Worm (Caenorhabditis elegans) whole organism, L3 larva: Measurements from ENCODE around the gene F19G12.9.

Experiments used
- R02D3.7 ChIP-seq: fragments of 150-350 bp; optimal IDR thresholded peaks from 2 replicates; lab custom pipeline; 2014; ENCODE audit warnings: missing biosample characterization, missing genetic modification characterization
- ZK546.5 ChIP-seq: sonication (generic microtip); optimal IDR thresholded peaks from 2 replicates; lab custom pipeline; 2017; ENCODE audit warnings: missing biosample characterization, missing genetic modification characterization
- aly-2 ChIP-seq: fragments of 150-350 bp; optimal IDR thresholded peaks from 2 replicates; lab custom pipeline; 2014; ENCODE audit warnings: missing biosample characterization, missing genetic modification characterization
- ama-1 ChIP-seq: fragments of 150-350 bp; optimal IDR thresholded peaks from 2 replicates; lab custom pipeline; 2018
- ceh-16 ChIP-seq: sonication (generic microtip); optimal IDR thresholded peaks from 2 replicates; lab custom pipeline; 2017; ENCODE audit warnings: missing biosample characterization, missing genetic modification characterization
- ceh-28 ChIP-seq: fragments of 150-350 bp; optimal IDR thresholded peaks from 2 replicates; lab custom pipeline; 2014; ENCODE audit warnings: missing biosample characterization, missing genetic modification reagents, missing genetic modification characterization
- ceh-82 ChIP-seq: fragments of 150-350 bp; optimal IDR thresholded peaks from 2 replicates; lab custom pipeline; 2014; ENCODE audit warnings: missing biosample characterization, missing genetic modification characterization
- ceh-9 ChIP-seq: sonication (generic microtip); optimal IDR thresholded peaks from 2 replicates; lab custom pipeline; 2018; ENCODE audit warnings: missing biosample characterization, missing genetic modification characterization
- daf-12 ChIP-seq: fragments of 150-350 bp; optimal IDR thresholded peaks from 2 replicates; lab custom pipeline; 2014; ENCODE audit warnings: missing biosample characterization, missing genetic modification reagents, missing genetic modification characterization
- egl-27 ChIP-seq: sonication (generic microtip); optimal IDR thresholded peaks from 4 replicates; lab custom pipeline; 2017; ENCODE audit warnings: missing biosample characterization, missing genetic modification reagents, missing genetic modification characterization
- egl-5 ChIP-seq: fragments of 150-350 bp; optimal IDR thresholded peaks from 2 replicates; lab custom pipeline; 2017; ENCODE audit warnings: missing biosample characterization, missing genetic modification reagents, missing genetic modification characterization, inconsistent platforms
- elt-1 ChIP-seq: fragments of 150-350 bp; optimal IDR thresholded peaks from 2 replicates; lab custom pipeline; 2014; ENCODE audit warnings: missing biosample characterization, missing genetic modification characterization
- elt-2 ChIP-seq: sonication (generic microtip); optimal IDR thresholded peaks from 2 replicates; lab custom pipeline; 2016; ENCODE audit warnings: missing genetic modification reagents, mild to moderate bottlenecking, missing genetic modification characterization, missing compliant biosample characterization
- elt-3 ChIP-seq, 3 experiments: fragments of 150-350 bp in 1 of 3; sonication (generic microtip) in 2 of 3; optimal IDR thresholded peaks; 2 replicates in 2 of 3; 4 replicates in 1 of 3; lab custom pipeline; 2014 to 2017; ENCODE audit warnings: missing biosample characterization in 3 of 3, missing genetic modification characterization in 3 of 3
- eor-1 ChIP-seq, 2 experiments: fragments of 150-350 bp; optimal IDR thresholded peaks; 2 replicates each; lab custom pipeline; 2014 to 2018; ENCODE audit warnings: missing biosample characterization in 2 of 2, missing genetic modification characterization in 2 of 2
- fkh-10 ChIP-seq: sonication (generic microtip); optimal IDR thresholded peaks from 2 replicates; lab custom pipeline; 2017; ENCODE audit warnings: missing biosample characterization, missing genetic modification reagents, missing genetic modification characterization
- fkh-2 ChIP-seq: fragments of 150-350 bp; optimal IDR thresholded peaks from 2 replicates; lab custom pipeline; 2014; ENCODE audit warnings: missing biosample characterization, missing genetic modification reagents, missing genetic modification characterization
- fos-1 ChIP-seq: fragments of 150-350 bp; optimal IDR thresholded peaks from 2 replicates; lab custom pipeline; 2014; ENCODE audit warnings: missing biosample characterization, missing genetic modification characterization
- hmg-11 ChIP-seq: sonication (generic microtip); optimal IDR thresholded peaks from 2 replicates; lab custom pipeline; 2016; ENCODE audit warnings: missing genetic modification characterization, missing compliant biosample characterization
- jun-1 ChIP-seq: fragments of 150-350 bp; optimal IDR thresholded peaks from 2 replicates; lab custom pipeline; 2014; ENCODE audit warnings: missing biosample characterization, missing genetic modification reagents, missing genetic modification characterization
- lin-15B ChIP-seq: fragments of 150-350 bp; optimal IDR thresholded peaks from 2 replicates; lab custom pipeline; 2014; ENCODE audit warnings: missing biosample characterization, missing genetic modification characterization
- lin-39 ChIP-seq: fragments of 150-350 bp; optimal IDR thresholded peaks from 2 replicates; lab custom pipeline; 2018; ENCODE audit warnings: missing biosample characterization, missing genetic modification reagents, missing genetic modification characterization
- lsy-12 ChIP-seq: sonication (generic microtip); optimal IDR thresholded peaks from 2 replicates; lab custom pipeline; 2016; ENCODE audit warnings: mild to moderate bottlenecking, missing genetic modification characterization, missing compliant biosample characterization
- mdl-1 ChIP-seq: fragments of 150-350 bp; optimal IDR thresholded peaks from 2 replicates; lab custom pipeline; 2014; ENCODE audit warnings: missing biosample characterization, missing genetic modification characterization
- mml-1 ChIP-seq: fragments of 150-350 bp; sonication (generic microtip); optimal IDR thresholded peaks from 3 replicates; lab custom pipeline; 2014; ENCODE audit warnings: missing biosample characterization, missing genetic modification characterization
- nfya-1 ChIP-seq: sonication (generic microtip); optimal IDR thresholded peaks from 2 replicates; lab custom pipeline; 2017; ENCODE audit warnings: missing genetic modification characterization, mild to moderate bottlenecking, missing compliant biosample characterization, antibody characterized with exemption, moderate library complexity; ENCODE audit not compliant: insufficient read depth
- nhr-11 ChIP-seq: fragments of 150-350 bp; optimal IDR thresholded peaks from 2 replicates; lab custom pipeline; 2014; ENCODE audit warnings: missing biosample characterization, missing genetic modification characterization
- nhr-23 ChIP-seq: fragments of 150-350 bp; optimal IDR thresholded peaks from 2 replicates; lab custom pipeline; 2014; ENCODE audit warnings: missing biosample characterization, missing genetic modification reagents, missing genetic modification characterization
- nhr-237 ChIP-seq: fragments of 150-350 bp; optimal IDR thresholded peaks from 2 replicates; lab custom pipeline; 2014; ENCODE audit warnings: missing biosample characterization, missing genetic modification characterization
- nhr-25 ChIP-seq: sonication (generic microtip); optimal IDR thresholded peaks from 2 replicates; lab custom pipeline; 2017; ENCODE audit warnings: missing biosample characterization, missing genetic modification characterization
- nhr-43 ChIP-seq: sonication (generic microtip); optimal IDR thresholded peaks from 2 replicates; lab custom pipeline; 2016; ENCODE audit warnings: mild to moderate bottlenecking, missing genetic modification characterization, missing compliant biosample characterization; ENCODE audit not compliant: poor library complexity, severe bottlenecking
- nhr-67 ChIP-seq: fragments of 150-350 bp; optimal IDR thresholded peaks from 2 replicates; lab custom pipeline; 2014; ENCODE audit warnings: missing biosample characterization, missing genetic modification characterization
- nhr-76 ChIP-seq: fragments of 150-350 bp; sonication (generic microtip); optimal IDR thresholded peaks from 5 replicates; lab custom pipeline; 2014; ENCODE audit warnings: missing biosample characterization, missing genetic modification characterization
- pha-4 ChIP-seq: fragments of 150-350 bp; optimal IDR thresholded peaks from 2 replicates; lab custom pipeline; 2014; ENCODE audit warnings: missing biosample characterization, missing genetic modification reagents, missing genetic modification characterization
- pqm-1 ChIP-seq: fragments of 150-350 bp; optimal IDR thresholded peaks from 2 replicates; lab custom pipeline; 2017; ENCODE audit warnings: missing biosample characterization, missing genetic modification characterization, inconsistent platforms
- sea-2 ChIP-seq: fragments of 150-350 bp; sonication (generic microtip); optimal IDR thresholded peaks from 4 replicates; lab custom pipeline; 2014; ENCODE audit warnings: missing biosample characterization, missing genetic modification reagents, missing genetic modification characterization
- skn-1 ChIP-seq: fragments of 150-350 bp; optimal IDR thresholded peaks from 2 replicates; lab custom pipeline; 2014; ENCODE audit warnings: missing biosample characterization, missing genetic modification characterization
- snpc-4 ChIP-seq: fragments of 150-350 bp; optimal IDR thresholded peaks from 2 replicates; lab custom pipeline; 2014; ENCODE audit warnings: missing biosample characterization, missing genetic modification characterization
- tbx-2 ChIP-seq: sonication (generic microtip); optimal IDR thresholded peaks from 2 replicates; lab custom pipeline; 2016; ENCODE audit warnings: mild to moderate bottlenecking, missing genetic modification characterization, missing compliant biosample characterization
- unc-39 ChIP-seq: sonication (generic microtip); optimal IDR thresholded peaks from 4 replicates; lab custom pipeline; 2017; ENCODE audit warnings: missing biosample characterization, missing genetic modification characterization
- unc-62 ChIP-seq: fragments of 150-350 bp; sonication (generic microtip); optimal IDR thresholded peaks from 4 replicates; lab custom pipeline; 2014; ENCODE audit warnings: missing biosample characterization, missing genetic modification reagents, missing genetic modification characterization
- zag-1 ChIP-seq: fragments of 150-350 bp; optimal IDR thresholded peaks from 2 replicates; lab custom pipeline; 2014; ENCODE audit warnings: missing biosample characterization, missing genetic modification characterization
- ztf-11 ChIP-seq: fragments of 150-350 bp; optimal IDR thresholded peaks from 2 replicates; lab custom pipeline; 2014; ENCODE audit warnings: missing biosample characterization, missing genetic modification characterization
- ztf-4 ChIP-seq: fragments of 150-350 bp; optimal IDR thresholded peaks from 2 replicates; lab custom pipeline; 2014; ENCODE audit warnings: missing biosample characterization, missing genetic modification characterization

The F19G12.9 gene

ce11 chrX:1383546-1383945 is 35.5 kb upstream of the F19G12.9 start:
- TF ChIP-seq pqm-1 (tag; lab: Kevin White, UChicago) (no peak), unc-62 (GFP tag; lab: Kevin White, UChicago) (no peak), nhr-237 (tag; lab: Kevin White, UChicago) (no peak), nhr-25 (no peak), nhr-67 (tag; lab: Kevin White, UChicago) (no peak), lin-15B (tag; lab: Kevin White, UChicago) (no peak), mdl-1 (tag; lab: Kevin White, UChicago) (no peak), elt-3 (tag; optimal IDR thresholded peaks at IDR 0.05; lab: Kevin White, UChicago) (no peak), nhr-43 (tag; lab: Kevin White, UChicago) (no peak), unc-39 (no peak), zag-1 (tag; lab: Kevin White, UChicago) (no peak), snpc-4 (tag; lab: Kevin White, UChicago) (no peak)

ce11 chrX:1384538-1384937 is 34.5 kb upstream of the F19G12.9 start, which contains the start of gene F56C3.8:
TSS of gene F56C3.8 (minus strand) at chrX:1384638.
- no peak for TF ChIP-seq ceh-82 (tag; lab: Kevin White, UChicago)
- TF ChIP-seq ceh-16 (tag; lab: Kevin White, UChicago): no peak
- no peak for TF ChIP-seq fkh-10 (GFP tag; lab: Kevin White, UChicago)
- no peak for TF ChIP-seq nhr-76
- no peak for TF ChIP-seq ama-1 (lab: Kevin White, UChicago)
- no peak for TF ChIP-seq nhr-43 (tag; lab: Kevin White, UChicago)
- no peak for TF ChIP-seq hmg-11
- no peak for TF ChIP-seq elt-3 (tag; optimal IDR thresholded peaks at IDR 0.05; lab: Kevin White, UChicago)
- TF ChIP-seq, all 47 proteins: peak for 0

- TF ChIP-seq elt-2 (peak; percentile 6), pha-4 (tag; lab: Kevin White, UChicago) (no peak)
These were observed 32.1 kb upstream of the F19G12.9 start, which contains the start of gene F56C3.1 for ce11 chrX:1386893-1387367. TSS of gene F56C3.1 (plus strand) at chrX:1387317.

- TF ChIP-seq pha-4 (tag; lab: Kevin White, UChicago) (peak; percentile 66), ceh-28 (tag; lab: Kevin White, UChicago) (peak; percentile 96), zag-1 (tag; lab: Kevin White, UChicago) (no peak), ztf-4 (tag; lab: Kevin White, UChicago) (no peak), eor-1 (tag; optimal IDR thresholded peaks at IDR 0.05; lab: Kevin White, UChicago) (no peak), ZK546.5 (tag; lab: Kevin White, UChicago) (no peak), mml-1 (tag; lab: Kevin White, UChicago) (no peak), nhr-237 (tag; lab: Kevin White, UChicago) (peak; percentile 52), fkh-10 (GFP tag; lab: Kevin White, UChicago) (peak; percentile 81), sea-2 (GFP tag; lab: Kevin White, UChicago) (no peak), egl-5 (tag; lab: Kevin White, UChicago) (peak; percentile 46), jun-1 (tag; lab: Kevin White, UChicago) (peak; percentile 98), nhr-43 (tag; lab: Kevin White, UChicago) (peak; percentile 98), nhr-25 (peak; percentile 79), fos-1 (tag; lab: Kevin White, UChicago) (peak; percentile 74), R02D3.7 (peak; percentile 83), skn-1 (tag; lab: Kevin White, UChicago) (peak; percentile 92), pqm-1 (tag; lab: Kevin White, UChicago) (peak; percentile 39), lsy-12 (peak; percentile 81), elt-1 (tag; lab: Kevin White, UChicago) (no peak), daf-12 (tag; lab: Kevin White, UChicago) (peak; percentile 1), lin-39 (tag; lab: Kevin White, UChicago) (peak; percentile 12), nhr-23 (tag; lab: Kevin White, UChicago) (peak; percentile 94), fkh-2 (tag; lab: Kevin White, UChicago) (peak; percentile 31), tbx-2 (tag; lab: Kevin White, UChicago) (peak; percentile 97), elt-3 (tag; optimal IDR thresholded peaks at IDR 0.05; lab: Kevin White, UChicago) (peak in 1 of 3 experiments; percentile 94), ztf-11 (tag; lab: Kevin White, UChicago) (peak; percentile 30), egl-27 (tag; lab: Kevin White, UChicago) (peak; percentile 71), lin-15B (tag; lab: Kevin White, UChicago) (peak; percentile 33), ama-1 (lab: Kevin White, UChicago) (no peak), ceh-16 (tag; lab: Kevin White, UChicago) (no peak), ceh-9 (tag; lab: Kevin White, UChicago) (no peak), hmg-11 (peak; percentile 83), mdl-1 (tag; lab: Kevin White, UChicago) (peak; percentile 34), nfya-1 (tag; lab: Kevin White, UChicago) (peak; percentile 70), nhr-11 (tag; lab: Kevin White, UChicago) (peak; percentile 88), unc-62 (GFP tag; lab: Kevin White, UChicago) (peak; percentile 66), aly-2 (tag; lab: Kevin White, UChicago) (peak; percentile 57)
These were observed 29.5 kb upstream of the F19G12.9 start for ce11 chrX:1389382-1389983.
